Worm (Caenorhabditis elegans) whole organism, L3 larva: ENCODE data around the gene K01F9.2.

Experiments used
- R02D3.7 ChIP-seq: fragments of 150-350 bp; optimal IDR thresholded peaks from 2 replicates; lab custom pipeline; 2014; ENCODE audit warnings: missing biosample characterization, missing genetic modification characterization
- ZK546.5 ChIP-seq: sonication (generic microtip); optimal IDR thresholded peaks from 2 replicates; lab custom pipeline; 2017; ENCODE audit warnings: missing biosample characterization, missing genetic modification characterization
- ama-1 ChIP-seq: fragments of 150-350 bp; optimal IDR thresholded peaks from 2 replicates; lab custom pipeline; 2018
- ceh-16 ChIP-seq: sonication (generic microtip); optimal IDR thresholded peaks from 2 replicates; lab custom pipeline; 2017; ENCODE audit warnings: missing biosample characterization, missing genetic modification characterization
- ceh-28 ChIP-seq: fragments of 150-350 bp; optimal IDR thresholded peaks from 2 replicates; lab custom pipeline; 2014; ENCODE audit warnings: missing biosample characterization, missing genetic modification reagents, missing genetic modification characterization
- ceh-9 ChIP-seq: sonication (generic microtip); optimal IDR thresholded peaks from 2 replicates; lab custom pipeline; 2018; ENCODE audit warnings: missing biosample characterization, missing genetic modification characterization
- daf-12 ChIP-seq: fragments of 150-350 bp; optimal IDR thresholded peaks from 2 replicates; lab custom pipeline; 2014; ENCODE audit warnings: missing biosample characterization, missing genetic modification reagents, missing genetic modification characterization
- egl-27 ChIP-seq: sonication (generic microtip); optimal IDR thresholded peaks from 4 replicates; lab custom pipeline; 2017; ENCODE audit warnings: missing biosample characterization, missing genetic modification reagents, missing genetic modification characterization
- egl-5 ChIP-seq: fragments of 150-350 bp; optimal IDR thresholded peaks from 2 replicates; lab custom pipeline; 2017; ENCODE audit warnings: missing biosample characterization, missing genetic modification reagents, missing genetic modification characterization, inconsistent platforms
- elt-1 ChIP-seq: fragments of 150-350 bp; optimal IDR thresholded peaks from 2 replicates; lab custom pipeline; 2014; ENCODE audit warnings: missing biosample characterization, missing genetic modification characterization
- elt-2 ChIP-seq: sonication (generic microtip); optimal IDR thresholded peaks from 2 replicates; lab custom pipeline; 2016; ENCODE audit warnings: missing genetic modification reagents, mild to moderate bottlenecking, missing genetic modification characterization, missing compliant biosample characterization
- elt-3 ChIP-seq, 3 experiments: fragments of 150-350 bp in 1 of 3; sonication (generic microtip) in 2 of 3; optimal IDR thresholded peaks; 2 replicates in 2 of 3; 4 replicates in 1 of 3; lab custom pipeline; 2014 to 2017; ENCODE audit warnings: missing biosample characterization in 3 of 3, missing genetic modification characterization in 3 of 3
- eor-1 ChIP-seq, 2 experiments: fragments of 150-350 bp; optimal IDR thresholded peaks; 2 replicates each; lab custom pipeline; 2014 to 2018; ENCODE audit warnings: missing biosample characterization in 2 of 2, missing genetic modification characterization in 2 of 2
- fkh-10 ChIP-seq: sonication (generic microtip); optimal IDR thresholded peaks from 2 replicates; lab custom pipeline; 2017; ENCODE audit warnings: missing biosample characterization, missing genetic modification reagents, missing genetic modification characterization
- fkh-2 ChIP-seq: fragments of 150-350 bp; optimal IDR thresholded peaks from 2 replicates; lab custom pipeline; 2014; ENCODE audit warnings: missing biosample characterization, missing genetic modification reagents, missing genetic modification characterization
- fos-1 ChIP-seq: fragments of 150-350 bp; optimal IDR thresholded peaks from 2 replicates; lab custom pipeline; 2014; ENCODE audit warnings: missing biosample characterization, missing genetic modification characterization
- hmg-11 ChIP-seq: sonication (generic microtip); optimal IDR thresholded peaks from 2 replicates; lab custom pipeline; 2016; ENCODE audit warnings: missing genetic modification characterization, missing compliant biosample characterization
- jun-1 ChIP-seq: fragments of 150-350 bp; optimal IDR thresholded peaks from 2 replicates; lab custom pipeline; 2014; ENCODE audit warnings: missing biosample characterization, missing genetic modification reagents, missing genetic modification characterization
- lin-15B ChIP-seq: fragments of 150-350 bp; optimal IDR thresholded peaks from 2 replicates; lab custom pipeline; 2014; ENCODE audit warnings: missing biosample characterization, missing genetic modification characterization
- lin-39 ChIP-seq: fragments of 150-350 bp; optimal IDR thresholded peaks from 2 replicates; lab custom pipeline; 2018; ENCODE audit warnings: missing biosample characterization, missing genetic modification reagents, missing genetic modification characterization
- mml-1 ChIP-seq: fragments of 150-350 bp; sonication (generic microtip); optimal IDR thresholded peaks from 3 replicates; lab custom pipeline; 2014; ENCODE audit warnings: missing biosample characterization, missing genetic modification characterization
- nfya-1 ChIP-seq: sonication (generic microtip); optimal IDR thresholded peaks from 2 replicates; lab custom pipeline; 2017; ENCODE audit warnings: missing genetic modification characterization, mild to moderate bottlenecking, missing compliant biosample characterization, antibody characterized with exemption, moderate library complexity; ENCODE audit not compliant: insufficient read depth
- nhr-12 ChIP-seq: fragments of 150-350 bp; optimal IDR thresholded peaks from 2 replicates; lab custom pipeline; 2014; ENCODE audit warnings: missing biosample characterization, missing genetic modification characterization
- nhr-23 ChIP-seq: fragments of 150-350 bp; optimal IDR thresholded peaks from 2 replicates; lab custom pipeline; 2014; ENCODE audit warnings: missing biosample characterization, missing genetic modification reagents, missing genetic modification characterization
- nhr-25 ChIP-seq: sonication (generic microtip); optimal IDR thresholded peaks from 2 replicates; lab custom pipeline; 2017; ENCODE audit warnings: missing biosample characterization, missing genetic modification characterization
- nhr-43 ChIP-seq: sonication (generic microtip); optimal IDR thresholded peaks from 2 replicates; lab custom pipeline; 2016; ENCODE audit warnings: mild to moderate bottlenecking, missing genetic modification characterization, missing compliant biosample characterization; ENCODE audit not compliant: poor library complexity, severe bottlenecking
- nhr-76 ChIP-seq: fragments of 150-350 bp; sonication (generic microtip); optimal IDR thresholded peaks from 5 replicates; lab custom pipeline; 2014; ENCODE audit warnings: missing biosample characterization, missing genetic modification characterization
- nhr-77 ChIP-seq: fragments of 150-350 bp; optimal IDR thresholded peaks from 2 replicates; lab custom pipeline; 2014; ENCODE audit warnings: missing biosample characterization, missing genetic modification characterization
- pha-4 ChIP-seq: fragments of 150-350 bp; optimal IDR thresholded peaks from 2 replicates; lab custom pipeline; 2014; ENCODE audit warnings: missing biosample characterization, missing genetic modification reagents, missing genetic modification characterization
- pqm-1 ChIP-seq: fragments of 150-350 bp; optimal IDR thresholded peaks from 2 replicates; lab custom pipeline; 2017; ENCODE audit warnings: missing biosample characterization, missing genetic modification characterization, inconsistent platforms
- sea-2 ChIP-seq: fragments of 150-350 bp; sonication (generic microtip); optimal IDR thresholded peaks from 4 replicates; lab custom pipeline; 2014; ENCODE audit warnings: missing biosample characterization, missing genetic modification reagents, missing genetic modification characterization
- skn-1 ChIP-seq: fragments of 150-350 bp; optimal IDR thresholded peaks from 2 replicates; lab custom pipeline; 2014; ENCODE audit warnings: missing biosample characterization, missing genetic modification characterization
- snpc-4 ChIP-seq: fragments of 150-350 bp; optimal IDR thresholded peaks from 2 replicates; lab custom pipeline; 2014; ENCODE audit warnings: missing biosample characterization, missing genetic modification characterization
- tbx-2 ChIP-seq: sonication (generic microtip); optimal IDR thresholded peaks from 2 replicates; lab custom pipeline; 2016; ENCODE audit warnings: mild to moderate bottlenecking, missing genetic modification characterization, missing compliant biosample characterization
- unc-62 ChIP-seq: fragments of 150-350 bp; sonication (generic microtip); optimal IDR thresholded peaks from 4 replicates; lab custom pipeline; 2014; ENCODE audit warnings: missing biosample characterization, missing genetic modification reagents, missing genetic modification characterization
- zag-1 ChIP-seq: fragments of 150-350 bp; optimal IDR thresholded peaks from 2 replicates; lab custom pipeline; 2014; ENCODE audit warnings: missing biosample characterization, missing genetic modification characterization
- ztf-11 ChIP-seq: fragments of 150-350 bp; optimal IDR thresholded peaks from 2 replicates; lab custom pipeline; 2014; ENCODE audit warnings: missing biosample characterization, missing genetic modification characterization

The K01F9.2 gene

ce11 chrIII:8873045-8873457 is 3.9 kb downstream of the K01F9.2 start:
- TF ChIP-seq elt-1 (tag; lab: Kevin White, UChicago) = no peak
- peak; percentile 56 for TF ChIP-seq lin-39 (tag; lab: Kevin White, UChicago)
- peak; percentile 11 for TF ChIP-seq egl-5 (tag; lab: Kevin White, UChicago)
- no peak for TF ChIP-seq eor-1 (tag; optimal IDR thresholded peaks at IDR 0.05; lab: Kevin White, UChicago)
- peak; percentile 52 for TF ChIP-seq nfya-1 (tag; lab: Kevin White, UChicago)
- TF ChIP-seq hmg-11 (tag; lab: Kevin White, UChicago) = peak; percentile 9
- TF ChIP-seq tbx-2 = no peak

ce11 chrIII:8869663-8870062 is 7.3 kb downstream of the K01F9.2 start:
- TF ChIP-seq nhr-25 (no peak), snpc-4 (tag; lab: Kevin White, UChicago) (no peak), elt-1 (tag; lab: Kevin White, UChicago) (no peak)

- TF ChIP-seq nhr-77 (tag; lab: Kevin White, UChicago) (no peak), fkh-2 (no peak), eor-1 (tag; optimal IDR thresholded peaks at IDR 0.05; lab: Kevin White, UChicago) (no peak), egl-27 (tag; lab: Kevin White, UChicago) (no peak), elt-2 (tag; lab: Kevin White, UChicago) (peak; percentile 88), hmg-11 (tag; lab: Kevin White, UChicago) (no peak), elt-3 (tag; optimal IDR thresholded peaks at IDR 0.05; lab: Kevin White, UChicago) (peak in 1 of 3 experiments; percentile 73), sea-2 (GFP tag; lab: Kevin White, UChicago) (no peak), nhr-76 (no peak), nhr-23 (tag; lab: Kevin White, UChicago) (peak; percentile 67), mml-1 (tag; lab: Kevin White, UChicago) (no peak), unc-62 (GFP tag; lab: Kevin White, UChicago) (no peak), lin-39 (tag; lab: Kevin White, UChicago) (no peak), ZK546.5 (tag; lab: Kevin White, UChicago) (no peak), fkh-10 (GFP tag; lab: Kevin White, UChicago) (no peak), nfya-1 (tag; lab: Kevin White, UChicago) (peak; percentile 27), fos-1 (tag; lab: Kevin White, UChicago) (no peak), R02D3.7 (tag; lab: Kevin White, UChicago) (no peak), ceh-16 (no peak), nhr-43 (peak; percentile 22), elt-1 (tag; lab: Kevin White, UChicago) (no peak), zag-1 (no peak), ztf-11 (no peak), nhr-25 (peak; percentile 45), nhr-12 (tag; lab: Kevin White, UChicago) (no peak), snpc-4 (tag; lab: Kevin White, UChicago) (no peak), skn-1 (no peak), lin-15B (tag; lab: Kevin White, UChicago) (no peak), pha-4 (tag; lab: Kevin White, UChicago) (peak; percentile 63), daf-12 (no peak), pqm-1 (tag; lab: Kevin White, UChicago) (peak; percentile 94), ceh-9 (no peak), ama-1 (lab: Kevin White, UChicago) (peak; percentile 14), ceh-28 (tag; lab: Kevin White, UChicago) (peak; percentile 51), jun-1 (tag; lab: Kevin White, UChicago) (peak; percentile 65)
These were observed 8.8 kb downstream of the K01F9.2 start for ce11 chrIII:8867922-8868655.
